Fruit fly (Drosophila melanogaster): Measurements from ENCODE around the gene drm.
A peak's percentile ranks its signal among the peaks of the same experiment; 100 is the strongest.

The drm gene

DNA sequence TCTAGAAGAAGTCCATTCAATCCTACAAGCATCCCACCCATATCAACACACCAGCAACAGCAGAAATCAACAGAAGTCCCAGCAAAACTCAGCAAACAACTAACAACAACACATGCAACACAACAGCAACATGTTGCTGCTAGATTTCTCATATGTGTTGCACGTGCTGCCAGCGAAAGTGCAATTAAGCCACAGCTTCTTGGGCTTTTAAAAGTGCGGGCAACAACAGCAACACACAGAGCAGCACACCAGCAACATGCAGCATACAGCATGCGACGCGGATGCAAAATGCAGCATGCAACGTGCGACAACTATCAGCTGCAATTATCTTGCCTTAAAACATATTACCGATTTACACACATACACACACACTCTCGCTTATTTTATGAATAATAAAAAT lies 8.5 kb downstream of the drm start:
- TF ChIP-seq Jra (GFP tag; optimal IDR thresholded peaks at IDR 0.05), result no peak
- TF ChIP-seq Dfd (GFP tag; optimal IDR thresholded peaks at IDR 0.05), result no peak
- no peak for TF ChIP-seq tai (GFP tag; optimal IDR thresholded peaks at IDR 0.05)
- TF ChIP-seq dl (GFP tag; optimal IDR thresholded peaks at IDR 0.05; ENCODE audit: insufficient read depth in 1 of 2, partially characterized antibody in 2 of 2), result no peak
- TF ChIP-seq Mio (GFP tag; optimal IDR thresholded peaks at IDR 0.05), result no peak
- no peak for TF ChIP-seq CrebA (GFP tag; optimal IDR thresholded peaks at IDR 0.05; ENCODE audit: borderline replicate concordance)
- no peak for TF ChIP-seq rgr (GFP tag; optimal IDR thresholded peaks at IDR 0.05)

DNA sequence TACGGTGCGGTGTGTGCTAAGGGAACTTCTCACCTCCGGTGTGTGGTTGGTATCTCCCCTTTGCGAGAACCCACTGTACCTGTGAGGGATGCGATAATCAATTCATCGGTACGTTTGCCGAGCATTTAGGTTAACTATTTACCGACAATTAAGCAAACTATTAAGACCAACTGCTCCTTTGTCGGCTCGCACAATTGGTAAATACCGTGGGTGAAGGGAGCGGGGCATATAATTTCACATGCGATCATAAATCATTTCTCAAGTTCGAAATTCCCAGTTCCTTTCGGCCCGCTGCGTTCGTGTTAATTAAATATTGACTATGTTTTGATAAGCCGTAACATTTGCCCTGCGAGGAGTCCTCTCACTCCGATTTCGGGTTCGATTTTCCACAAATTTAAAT lies 9.8 kb downstream of the drm start:
- TF ChIP-seq GATAd (GFP tag; optimal IDR thresholded peaks at IDR 0.05) (no peak), jim (GFP tag; optimal IDR thresholded peaks at IDR 0.05) (no peak), woc (GFP tag; optimal IDR thresholded peaks at IDR 0.05) (no peak)

- TF ChIP-seq lola (GFP tag; optimal IDR thresholded peaks at IDR 0.05) (no peak), GATAd (GFP tag; optimal IDR thresholded peaks at IDR 0.05) (no peak), pan (optimal IDR thresholded peaks at IDR 0.05) (no peak), Abd-B (GFP tag; optimal IDR thresholded peaks at IDR 0.05) (no peak)
Measured at dm6 chr2L:3549742-3550141, 10.7 kb downstream of the drm start.

DNA sequence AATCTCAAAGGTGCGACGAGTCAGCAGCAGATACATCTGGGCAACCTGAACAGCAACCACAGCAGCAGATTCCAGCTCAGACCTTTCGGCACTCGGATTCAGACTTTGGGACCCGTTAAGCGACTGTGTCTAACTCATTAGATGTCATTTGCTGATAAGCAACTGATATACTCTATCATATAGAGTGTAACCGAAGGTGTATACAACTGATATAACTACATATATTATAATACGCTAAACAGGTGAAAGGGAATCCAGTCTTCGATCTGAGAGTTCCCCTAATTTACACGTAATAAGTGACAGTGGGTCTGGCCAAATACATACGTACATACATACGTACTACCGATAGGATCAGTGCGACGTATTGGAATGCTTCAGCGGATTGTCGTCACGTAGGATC lies 11.5 kb downstream of the drm start:
- TF ChIP-seq ey (GFP tag; optimal IDR thresholded peaks at IDR 0.05) (peak; percentile 33), CG32264 (GFP tag; optimal IDR thresholded peaks at IDR 0.05) (no peak), pan (optimal IDR thresholded peaks at IDR 0.05) (no peak), Mio (GFP tag; optimal IDR thresholded peaks at IDR 0.05) (no peak), lola (GFP tag; optimal IDR thresholded peaks at IDR 0.05) (no peak), GATAd (GFP tag; optimal IDR thresholded peaks at IDR 0.05) (no peak), woc (GFP tag; optimal IDR thresholded peaks at IDR 0.05) (peak; percentile 34), rgr (GFP tag; optimal IDR thresholded peaks at IDR 0.05) (peak; percentile 49), Vsx2 (GFP tag; optimal IDR thresholded peaks at IDR 0.05; ENCODE audit: partially characterized antibody) (no peak), foxo (GFP tag; optimal IDR thresholded peaks at IDR 0.05) (peak in 1 of 2 experiments; percentile 39), Hnf4 (GFP tag; optimal IDR thresholded peaks at IDR 0.05) (peak; percentile 26), Dif (GFP tag; optimal IDR thresholded peaks at IDR 0.05; ENCODE audit: partially characterized antibody) (no peak), br (GFP tag; optimal IDR thresholded peaks at IDR 0.05) (peak; percentile 37), psq (GFP tag; optimal IDR thresholded peaks at IDR 0.05) (no peak), sage (GFP tag; optimal IDR thresholded peaks at IDR 0.05) (no peak), Rel (GFP tag; optimal IDR thresholded peaks at IDR 0.05) (no peak), Rel (tag; optimal IDR thresholded peaks at IDR 0.05) (no peak), OdsH (GFP tag; optimal IDR thresholded peaks at IDR 0.05) (peak; percentile 15), Hr78 (GFP tag; optimal IDR thresholded peaks at IDR 0.05) (no peak), jim (GFP tag; optimal IDR thresholded peaks at IDR 0.05) (no peak), fru (GFP tag; optimal IDR thresholded peaks at IDR 0.05) (peak; percentile 20), Abd-B (GFP tag; optimal IDR thresholded peaks at IDR 0.05) (no peak), dmrt93B (GFP tag; optimal IDR thresholded peaks at IDR 0.05) (no peak), Hr83 (GFP tag; optimal IDR thresholded peaks at IDR 0.05; ENCODE audit: poor library complexity, severe bottlenecking) (no peak), sv (GFP tag; optimal IDR thresholded peaks at IDR 0.05) (no peak), usp (GFP tag; optimal IDR thresholded peaks at IDR 0.05) (no peak), dl (GFP tag; optimal IDR thresholded peaks at IDR 0.05; ENCODE audit: insufficient read depth in 1 of 2, partially characterized antibody in 2 of 2) (no peak), Sp1 (GFP tag; optimal IDR thresholded peaks at IDR 0.05) (no peak), CG9705 (GFP tag; optimal IDR thresholded peaks at IDR 0.05) (no peak), h (GFP tag; optimal IDR thresholded peaks at IDR 0.05) (peak; percentile 68), Myc (optimal IDR thresholded peaks at IDR 0.05) (no peak), N (GFP tag; optimal IDR thresholded peaks at IDR 0.05) (no peak), Dfd (GFP tag; optimal IDR thresholded peaks at IDR 0.05) (no peak), tai (GFP tag; optimal IDR thresholded peaks at IDR 0.05) (no peak), HLH106 (tag; optimal IDR thresholded peaks at IDR 0.05) (no peak), dsf (GFP tag; optimal IDR thresholded peaks at IDR 0.05; ENCODE audit: borderline replicate concordance) (no peak), brk (GFP tag; optimal IDR thresholded peaks at IDR 0.05) (no peak), CrebA (GFP tag; optimal IDR thresholded peaks at IDR 0.05; ENCODE audit: borderline replicate concordance) (no peak)
